Worm (Caenorhabditis elegans) whole organism, young adult: ENCODE results near the gene nsph-3.1.

ENCODE experiments used
- B0336.3 ChIP-seq: fragments of 200-800 bp; sonication (Bioruptor generic); IDR thresholded peaks from 2 replicates; pipeline ENCODE4 v1.3.6; 2022; ENCODE audit warnings: missing genetic modification characterization, missing compliant biosample characterization
- D2030.7 ChIP-seq: fragments of 200-800 bp; sonication (Bioruptor generic); IDR thresholded peaks from 2 replicates; pipeline ENCODE4 v1.3.6; 2022; ENCODE audit warnings: missing genetic modification reagents, missing genetic modification characterization, missing compliant biosample characterization
- F22D6.2 ChIP-seq: sonication (generic microtip); optimal IDR thresholded peaks from 2 replicates; lab custom pipeline; 2016; ENCODE audit warnings: mild to moderate bottlenecking, missing genetic modification characterization, missing compliant biosample characterization
- F33H1.4 ChIP-seq: fragments of 200-800 bp; sonication (Bioruptor generic); IDR thresholded peaks from 2 replicates; pipeline ENCODE4 v1.3.6; 2022; ENCODE audit warnings: missing genetic modification reagents, missing genetic modification characterization, missing compliant biosample characterization
- F39B2.1 ChIP-seq: fragments of 200-800 bp; sonication (Bioruptor generic); IDR thresholded peaks from 2 replicates; pipeline ENCODE4 v1.3.6; 2022; ENCODE audit warnings: missing genetic modification reagents, missing genetic modification characterization, missing compliant biosample characterization
- F49E8.2 ChIP-seq: sonication (generic microtip); optimal IDR thresholded peaks from 3 replicates; lab custom pipeline; 2017; ENCODE audit warnings: missing genetic modification characterization, mild to moderate bottlenecking, missing compliant biosample characterization, antibody characterized with exemption, moderate library complexity; ENCODE audit not compliant: insufficient read depth
- K11D2.4 ChIP-seq: fragments of 200-800 bp; sonication (Bioruptor generic); IDR thresholded peaks from 2 replicates; pipeline ENCODE4 v1.3.6; 2022; ENCODE audit warnings: missing genetic modification reagents, missing genetic modification characterization, missing compliant biosample characterization
- K12H6.12 ChIP-seq: fragments of 200-800 bp; sonication (Bioruptor generic); optimal IDR thresholded peaks from 2 replicates; lab custom pipeline; 2018; ENCODE audit warnings: mild to moderate bottlenecking, missing genetic modification characterization, missing compliant biosample characterization
- T07F8.4 ChIP-seq: sonication (generic microtip); optimal IDR thresholded peaks from 2 replicates; lab custom pipeline; 2016; ENCODE audit warnings: mild to moderate bottlenecking, missing genetic modification characterization, moderate library complexity, missing compliant biosample characterization
- Y53G8AR.9 ChIP-seq: fragments of 200-800 bp; sonication (Bioruptor generic); conservative IDR thresholded peaks from 2 replicates; pipeline ENCODE4 v1.3.6; 2022; ENCODE audit warnings: missing genetic modification reagents, missing genetic modification characterization, missing compliant biosample characterization
- Y95B8A.8 ChIP-seq: fragments of 200-800 bp; sonication (Bioruptor generic); IDR thresholded peaks from 2 replicates; pipeline ENCODE4 v1.3.6; 2022; ENCODE audit warnings: missing genetic modification reagents, missing genetic modification characterization, missing compliant biosample characterization
- athp-1 ChIP-seq: sonication (generic microtip); optimal IDR thresholded peaks from 2 replicates; lab custom pipeline; 2017; ENCODE audit warnings: mild to moderate bottlenecking, missing genetic modification characterization, missing compliant biosample characterization
- attf-5 ChIP-seq: fragments of 200-800 bp; sonication (Bioruptor generic); optimal IDR thresholded peaks from 2 replicates; lab custom pipeline; 2018; ENCODE audit warnings: mild to moderate bottlenecking, missing genetic modification characterization, missing compliant biosample characterization
- bed-1 ChIP-seq: fragments of 200-800 bp; sonication (Bioruptor generic); IDR thresholded peaks from 2 replicates; pipeline ENCODE4 v1.3.6; 2022; ENCODE audit warnings: missing genetic modification reagents, missing genetic modification characterization, missing compliant biosample characterization
- cebp-1 ChIP-seq, 2 experiments: fragments of 200-800 bp in 1 of 2; sonication (Bioruptor generic) in 1 of 2; sonication (generic microtip) in 1 of 2; IDR thresholded peaks in 1 of 2; optimal IDR thresholded peaks in 1 of 2; 2 replicates each; pipeline versions ENCODE4 v1.3.6 to Lab custom; 2017 to 2022; ENCODE audit warnings: missing compliant biosample characterization in 2 of 2, missing genetic modification characterization in 2 of 2, mild to moderate bottlenecking in 1 of 2, missing genetic modification reagents in 1 of 2, moderate library complexity in 1 of 2
- cebp-2 ChIP-seq: fragments of 200-800 bp; sonication (Bioruptor generic); IDR thresholded peaks from 2 replicates; pipeline ENCODE4 v1.3.6; 2022; ENCODE audit warnings: missing genetic modification characterization, missing compliant biosample characterization
- ceh-100 ChIP-seq: fragments of 200-800 bp; sonication (Bioruptor generic); IDR thresholded peaks from 2 replicates; pipeline ENCODE4 v1.3.6; 2022; ENCODE audit warnings: missing genetic modification reagents, missing genetic modification characterization, missing compliant biosample characterization
- ceh-40 ChIP-seq: fragments of 200-800 bp; sonication (Bioruptor generic); IDR thresholded peaks from 2 replicates; pipeline ENCODE4 v1.3.6; 2022; ENCODE audit warnings: missing genetic modification characterization, missing compliant biosample characterization
- chd-7 ChIP-seq: sonication (generic microtip); optimal IDR thresholded peaks from 2 replicates; lab custom pipeline; 2016; ENCODE audit warnings: mild to moderate bottlenecking, missing genetic modification characterization, moderate library complexity, missing compliant biosample characterization
- fkh-3 ChIP-seq: sonication (generic microtip); optimal IDR thresholded peaks from 2 replicates; lab custom pipeline; 2016; ENCODE audit warnings: mild to moderate bottlenecking, missing genetic modification characterization, missing compliant biosample characterization
- him-1 ChIP-seq: sonication (generic microtip); optimal IDR thresholded peaks from 2 replicates; lab custom pipeline; 2016; ENCODE audit warnings: missing genotype, missing genetic modification reagents, missing genetic modification characterization, missing compliant biosample characterization
- hlh-12 ChIP-seq: sonication (generic microtip); optimal IDR thresholded peaks from 2 replicates; lab custom pipeline; 2016; ENCODE audit warnings: missing genetic modification characterization, missing compliant biosample characterization
- hmg-1.2 ChIP-seq: fragments of 200-800 bp; sonication (Bioruptor generic); IDR thresholded peaks from 2 replicates; pipeline ENCODE4 v1.3.6; 2022; ENCODE audit warnings: missing genetic modification reagents, missing genetic modification characterization, missing compliant biosample characterization
- hmg-20 ChIP-seq: fragments of 200-800 bp; sonication (Bioruptor generic); IDR thresholded peaks from 2 replicates; pipeline ENCODE4 v1.3.6; 2022; ENCODE audit warnings: missing genetic modification reagents, missing genetic modification characterization, missing compliant biosample characterization
- hsf-1 ChIP-seq: fragments of 200-800 bp; sonication (Bioruptor generic); IDR thresholded peaks from 2 replicates; pipeline ENCODE4 v1.3.6; 2022; ENCODE audit warnings: missing genetic modification reagents, missing genetic modification characterization, missing compliant biosample characterization
- lin-35 ChIP-seq, 3 experiments: fragments of 150-350 bp in 2 of 3; sonication (generic microtip) in 1 of 3; optimal IDR thresholded peaks; 2 replicates each; lab custom pipeline; 2014 to 2018; ENCODE audit warnings: missing biosample characterization in 3 of 3, missing genetic modification characterization in 3 of 3, missing genetic modification reagents in 3 of 3
- lin-40 ChIP-seq: sonication (generic microtip); optimal IDR thresholded peaks from 2 replicates; lab custom pipeline; 2016; ENCODE audit warnings: missing genetic modification characterization, mild to moderate bottlenecking, missing compliant biosample characterization, missing genotype, missing genetic modification reagents
- lir-1 ChIP-seq: fragments of 200-800 bp; sonication (Bioruptor generic); conservative IDR thresholded peaks from 2 replicates; pipeline ENCODE4 v1.3.6; 2022; ENCODE audit warnings: missing genetic modification reagents, missing genetic modification characterization, missing compliant biosample characterization
- lsl-1 ChIP-seq: fragments of 200-800 bp; sonication (Bioruptor generic); optimal IDR thresholded peaks from 2 replicates; lab custom pipeline; 2018; ENCODE audit warnings: mild to moderate bottlenecking, missing genetic modification characterization, moderate library complexity, missing compliant biosample characterization
- mel-28 ChIP-seq: sonication (generic microtip); optimal IDR thresholded peaks from 2 replicates; lab custom pipeline; 2016; ENCODE audit warnings: borderline replicate concordance, mild to moderate bottlenecking, missing genetic modification characterization, missing compliant biosample characterization
- mes-4 ChIP-seq: sonication (generic microtip); optimal IDR thresholded peaks from 2 replicates; lab custom pipeline; 2016; ENCODE audit warnings: missing genotype, missing genetic modification characterization, missing compliant biosample characterization
- mxl-1 ChIP-seq: sonication (generic microtip); optimal IDR thresholded peaks from 2 replicates; lab custom pipeline; 2016; ENCODE audit warnings: missing genetic modification characterization, missing compliant biosample characterization
- nfya-2 ChIP-seq: fragments of 200-800 bp; sonication (Bioruptor generic); IDR thresholded peaks from 2 replicates; pipeline ENCODE4 v1.3.6; 2022; ENCODE audit warnings: missing genetic modification reagents, missing genetic modification characterization, missing compliant biosample characterization
- nfyb-1 ChIP-seq: fragments of 200-800 bp; sonication (Bioruptor generic); IDR thresholded peaks from 2 replicates; pipeline ENCODE4 v1.3.6; 2022; ENCODE audit warnings: missing genetic modification reagents, missing genetic modification characterization, missing compliant biosample characterization
- nhr-80 ChIP-seq: sonication (generic microtip); optimal IDR thresholded peaks from 2 replicates; lab custom pipeline; 2016; ENCODE audit warnings: missing genetic modification characterization, missing compliant biosample characterization
- rec-8 ChIP-seq, 2 experiments: sonication (generic microtip); optimal IDR thresholded peaks; 2 replicates each; lab custom pipeline; 2016; ENCODE audit warnings: mild to moderate bottlenecking in 2 of 2, missing genetic modification characterization in 2 of 2, missing genetic modification reagents in 2 of 2, missing genotype in 2 of 2, missing biosample characterization in 1 of 2, missing compliant biosample characterization in 1 of 2, moderate library complexity in 1 of 2
- rpc-1 ChIP-seq, 2 experiments: fragments of 150-350 bp in 1 of 2; sonication (generic microtip) in 1 of 2; optimal IDR thresholded peaks; 2 replicates each; lab custom pipeline; 2014 to 2018; ENCODE audit warnings: missing biosample characterization in 1 of 2, missing genetic modification characterization in 1 of 2, missing genetic modification reagents in 1 of 2, missing genotype in 1 of 2
- snpc-4 ChIP-seq, 5 experiments: fragments of 150-350 bp in 1 of 5; sonication (generic microtip) in 4 of 5; optimal IDR thresholded peaks; 2 replicates each; lab custom pipeline; 2014 to 2018; ENCODE audit warnings: missing genetic modification characterization in 5 of 5, missing biosample characterization in 3 of 5, antibody characterized with exemption in 2 of 5, mild to moderate bottlenecking in 2 of 5, missing compliant biosample characterization in 2 of 5, missing genotype in 2 of 5, moderate library complexity in 2 of 5, missing genetic modification reagents in 1 of 5
- tbx-9 ChIP-seq: sonication (generic microtip); optimal IDR thresholded peaks from 2 replicates; lab custom pipeline; 2016; ENCODE audit warnings: borderline replicate concordance, missing genetic modification characterization, inconsistent platforms, missing compliant biosample characterization
- unc-62 ChIP-seq: fragments of 150-350 bp; optimal IDR thresholded peaks from 2 replicates; lab custom pipeline; 2014; ENCODE audit warnings: missing biosample characterization, missing genetic modification reagents, missing genetic modification characterization
- zfh-2 ChIP-seq: fragments of 200-800 bp; sonication (Bioruptor generic); conservative IDR thresholded peaks from 2 replicates; pipeline ENCODE4 v1.3.6; 2022; ENCODE audit warnings: missing genetic modification reagents, missing genetic modification characterization, missing compliant biosample characterization
- zim-3 ChIP-seq: sonication (generic microtip); optimal IDR thresholded peaks from 2 replicates; lab custom pipeline; 2017; ENCODE audit warnings: mild to moderate bottlenecking, missing genetic modification characterization, moderate library complexity, missing compliant biosample characterization
- ztf-18 ChIP-seq: sonication (generic microtip); optimal IDR thresholded peaks from 2 replicates; lab custom pipeline; 2016; ENCODE audit warnings: missing genotype, mild to moderate bottlenecking, missing genetic modification characterization, missing compliant biosample characterization
- ztf-3 ChIP-seq: fragments of 200-800 bp; sonication (Bioruptor generic); optimal IDR thresholded peaks from 2 replicates; lab custom pipeline; 2018; ENCODE audit warnings: mild to moderate bottlenecking, missing genetic modification characterization, missing compliant biosample characterization

nsph-3.1 gene

DNA sequence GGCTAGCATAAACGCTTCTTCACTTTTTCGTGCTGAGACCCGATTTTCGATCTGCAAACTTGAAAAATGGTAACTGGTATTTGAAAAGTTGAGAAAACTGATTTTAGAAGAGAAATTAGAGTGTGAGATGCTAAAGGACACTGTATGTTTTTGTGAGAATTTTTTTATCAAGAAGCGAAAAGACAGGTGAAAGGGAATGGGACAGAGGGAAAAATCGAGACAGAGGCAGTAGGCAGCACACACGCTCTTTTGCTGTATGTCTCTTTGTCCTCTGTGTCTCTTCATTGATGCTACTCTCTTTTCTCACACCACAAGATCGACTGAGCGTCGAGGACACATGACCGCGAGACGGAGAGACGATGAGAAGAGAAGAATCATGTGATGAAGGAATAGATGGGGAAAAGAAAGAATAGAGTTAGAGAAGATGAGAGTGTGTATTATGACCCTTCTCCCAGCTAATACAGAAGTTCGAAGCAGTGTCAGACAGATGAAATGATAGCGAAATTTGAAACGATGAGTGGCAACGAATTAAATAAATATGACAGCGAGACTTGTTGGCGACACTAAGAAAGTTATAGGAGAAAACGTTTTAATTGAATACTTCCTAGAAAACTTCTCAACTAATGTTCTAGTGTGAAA lies 13.6 kb upstream of the nsph-3.1 start, which contains the start of gene lgg-2 (continued):
- TF ChIP-seq T07F8.4 (tag; lab: Kevin White, UChicago) (no peak), F22D6.2 (peak; percentile 84), tbx-9 (tag; lab: Kevin White, UChicago) (no peak), nhr-80 (peak; percentile 92), hmg-20 (GFP tag; lab: Robert Waterston, UW) (0 out of 2 replicates have a peak, but pooled peaks have one; percentile 30), rpc-1 (optimal IDR thresholded peaks at IDR 0.05; lab: Kevin White, UChicago) (peak; percentile 5), rpc-1 (tag; optimal IDR thresholded peaks at IDR 0.05; lab: Kevin White, UChicago) (no peak), cebp-1 (GFP tag; IDR thresholded peaks at IDR 0.05; lab: Robert Waterston, UW) (peak; percentile 44; the same call in 1 of the 2 replicates), cebp-1 (tag; optimal IDR thresholded peaks at IDR 0.05; lab: Kevin White, UChicago) (peak; percentile 92), ceh-40 (no peak), nfyb-1 (GFP tag; lab: Robert Waterston, UW) (peak; percentile 92), athp-1 (tag; lab: Kevin White, UChicago) (no peak), ztf-18 (peak; percentile 81), Y95B8A.8 (GFP tag; lab: Robert Waterston, UW) (peak; percentile 76), Y53G8AR.9 (GFP tag; lab: Robert Waterston, UW) (peak; percentile 83), unc-62 (peak; percentile 68), zim-3 (tag; lab: Kevin White, UChicago) (no peak), D2030.7 (GFP tag; lab: Robert Waterston, UW) (no peak), F49E8.2 (no peak), lin-40 (tag; lab: Kevin White, UChicago) (peak; percentile 95), hlh-12 (tag; lab: Kevin White, UChicago) (no peak), rec-8 (tag; optimal IDR thresholded peaks at IDR 0.05; lab: Kevin White, UChicago) (no peak), mes-4 (tag; lab: Kevin White, UChicago) (no peak), chd-7 (tag; lab: Kevin White, UChicago) (peak; percentile 95), lir-1 (GFP tag; lab: Robert Waterston, UW) (0 out of 2 replicates have a peak, but pooled peaks have one; percentile 7), lsl-1 (GFP tag; lab: Kevin White, UChicago) (no peak), ztf-3 (GFP tag; lab: Kevin White, UChicago) (peak; percentile 40), zfh-2 (GFP tag; lab: Robert Waterston, UW) (peak; percentile 75), hsf-1 (GFP tag; lab: Robert Waterston, UW) (no peak), mxl-1 (tag; lab: Kevin White, UChicago) (peak; percentile 23), nfya-2 (no peak), him-1 (no peak), attf-5 (peak; percentile 86), fkh-3 (tag; lab: Kevin White, UChicago) (no peak)
- TF ChIP-seq, all 124 proteins: peak for 62

DNA sequence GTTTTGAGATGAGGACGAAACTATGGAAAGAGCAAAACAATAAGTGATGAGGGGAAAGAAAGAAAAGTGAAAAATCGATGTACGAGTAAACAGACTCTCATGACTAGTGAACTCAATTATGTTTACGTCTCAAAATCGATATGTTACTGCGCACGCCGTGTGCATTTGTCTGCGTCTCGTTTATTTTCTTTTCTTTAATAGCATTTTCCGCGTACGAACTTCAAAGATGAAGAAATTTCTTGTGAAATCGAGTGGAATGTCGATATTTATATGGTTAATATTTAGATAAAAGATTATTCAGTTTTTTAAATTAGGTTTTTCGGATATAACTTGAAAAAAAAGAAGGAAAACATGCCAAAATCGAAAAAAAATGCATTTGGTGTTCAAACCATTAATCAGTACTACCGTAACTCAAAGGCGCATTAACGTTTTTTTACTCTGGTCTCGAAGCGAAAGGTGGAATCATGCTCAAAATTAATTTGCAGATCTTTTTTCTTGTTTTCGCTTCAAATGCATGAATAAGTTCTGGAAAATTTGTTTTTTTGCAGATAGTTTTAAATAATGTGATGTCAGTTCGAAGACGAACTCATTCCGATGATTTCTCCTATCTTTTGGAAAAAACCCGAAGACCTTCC lies 12.6 kb upstream of the nsph-3.1 start, which contains the start of gene fic-1:
Gene fic-1, plus strand, starts transcription at position 549 of the 635 bp plus-strand sequence.
- TF ChIP-seq nfyb-1 (GFP tag; lab: Robert Waterston, UW) (0 out of 2 replicates have a peak, but pooled peaks have one; percentile 41), cebp-2 (GFP tag; lab: Robert Waterston, UW) (no peak), B0336.3 (GFP tag; lab: Robert Waterston, UW) (no peak), F33H1.4 (GFP tag; lab: Robert Waterston, UW) (peak; percentile 87), lin-35 (GFP tag; optimal IDR thresholded peaks at IDR 0.05; lab: Kevin White, UChicago) (peak in 1 of 3 experiments; percentile 64), hmg-1.2 (GFP tag; lab: Robert Waterston, UW) (peak; percentile 50; the same call in 1 of the 2 replicates), F39B2.1 (no peak), cebp-1 (GFP tag; IDR thresholded peaks at IDR 0.05; lab: Robert Waterston, UW) (peak; percentile 48; the same call in 1 of the 2 replicates), cebp-1 (tag; optimal IDR thresholded peaks at IDR 0.05; lab: Kevin White, UChicago) (peak; percentile 90), mes-4 (tag; lab: Kevin White, UChicago) (no peak), K12H6.12 (peak; percentile 49), ceh-100 (GFP tag; lab: Robert Waterston, UW) (no peak), K11D2.4 (no peak), unc-62 (peak; percentile 48), snpc-4 (GFP tag; optimal IDR thresholded peaks at IDR 0.05; lab: Kevin White, UChicago) (no peak), snpc-4 (tag; optimal IDR thresholded peaks at IDR 0.05; lab: Kevin White, UChicago) (peak in 2 of 4 experiments; percentile 2 to 15), bed-1 (GFP tag; lab: Robert Waterston, UW) (no peak), D2030.7 (GFP tag; lab: Robert Waterston, UW) (0 out of 2 replicates have a peak, but pooled peaks have one; percentile 19), mel-28 (tag; lab: Kevin White, UChicago) (no peak), athp-1 (tag; lab: Kevin White, UChicago) (no peak)
